Fruit fly (Drosophila melanogaster) whole organism, embryonic: ENCODE measurements around the gene Cortactin.

Source experiments
- Adf1 ChIP-seq: fragments of 200-800 bp; sonication (Bioruptor generic); IDR thresholded peaks from 2 replicates; pipeline ENCODE4 v1.3.6; 2022; ENCODE audit warnings: missing biosample characterization, missing genetic modification characterization
- BEAF-32 ChIP-seq: fragments of 200-800 bp; sonication (Bioruptor generic); optimal IDR thresholded peaks from 3 replicates; lab custom pipeline; 2017; ENCODE audit warnings: missing biosample characterization, missing genetic modification characterization, mild to moderate bottlenecking, moderate library complexity, missing genetic modification reagents
- Bgb ChIP-seq: fragments of 200-800 bp; sonication (Bioruptor generic); IDR thresholded peaks from 2 replicates; pipeline ENCODE4 v1.3.6; 2022; ENCODE audit warnings: missing biosample characterization, missing genetic modification characterization; ENCODE audit not compliant: partially characterized antibody
- CG10321 ChIP-seq: fragments of 200-800 bp; sonication (Bioruptor generic); IDR thresholded peaks from 2 replicates; pipeline ENCODE4 v1.3.6; 2022; ENCODE audit warnings: missing biosample characterization, missing genetic modification characterization
- CG12155 ChIP-seq: fragments of 200-800 bp; sonication (Bioruptor generic); optimal IDR thresholded peaks from 3 replicates; lab custom pipeline; 2016; ENCODE audit warnings: missing biosample characterization, missing genetic modification characterization
- CG12769 ChIP-seq: fragments of 200-800 bp; sonication (Bioruptor generic); optimal IDR thresholded peaks from 2 replicates; lab custom pipeline; 2019; ENCODE audit warnings: missing biosample characterization, mild to moderate bottlenecking, missing genetic modification characterization, moderate library complexity
- CG13624 ChIP-seq: fragments of 200-800 bp; sonication (Bioruptor generic); optimal IDR thresholded peaks from 2 replicates; lab custom pipeline; 2016; ENCODE audit warnings: missing biosample characterization, missing genetic modification characterization
- CG14050 ChIP-seq: fragments of 200-800 bp; sonication (Bioruptor generic); IDR thresholded peaks from 3 replicates; pipeline ENCODE4 v1.3.6; 2022; ENCODE audit warnings: missing biosample characterization, missing genetic modification characterization
- CG15514 ChIP-seq: fragments of 200-800 bp; sonication (Bioruptor generic); optimal IDR thresholded peaks from 3 replicates; lab custom pipeline; 2017; ENCODE audit warnings: missing biosample characterization, missing genetic modification characterization, mild to moderate bottlenecking, moderate library complexity, missing genetic modification reagents
- CG17186 ChIP-seq: fragments of 200-800 bp; sonication (Bioruptor generic); optimal IDR thresholded peaks from 3 replicates; lab custom pipeline; 2017; ENCODE audit warnings: missing biosample characterization, missing genetic modification reagents, missing genetic modification characterization
- CG17359 ChIP-seq: fragments of 200-800 bp; sonication (Bioruptor generic); optimal IDR thresholded peaks from 3 replicates; lab custom pipeline; 2018; ENCODE audit warnings: missing biosample characterization, mild to moderate bottlenecking, missing genetic modification characterization, moderate library complexity
- CG18599 ChIP-seq: fragments of 200-800 bp; sonication (Bioruptor generic); optimal IDR thresholded peaks from 3 replicates; lab custom pipeline; 2017; ENCODE audit warnings: missing biosample characterization, missing genetic modification characterization, mild to moderate bottlenecking, moderate library complexity, missing genetic modification reagents
- CG18764 ChIP-seq: fragments of 200-800 bp; sonication (Bioruptor generic); optimal IDR thresholded peaks from 3 replicates; lab custom pipeline; 2016; ENCODE audit warnings: missing biosample characterization, missing genetic modification characterization
- CG2116 ChIP-seq: fragments of 200-800 bp; sonication (Bioruptor generic); optimal IDR thresholded peaks from 3 replicates; lab custom pipeline; 2018; ENCODE audit warnings: missing biosample characterization, mild to moderate bottlenecking, missing genetic modification characterization
- CG2712 ChIP-seq: fragments of 200-800 bp; optimal IDR thresholded peaks from 3 replicates; lab custom pipeline; 2019; ENCODE audit warnings: missing biosample characterization, mild to moderate bottlenecking, missing genetic modification characterization, moderate library complexity
- CG3163 ChIP-seq: fragments of 200-800 bp; sonication (Bioruptor generic); optimal IDR thresholded peaks from 3 replicates; lab custom pipeline; 2016; ENCODE audit warnings: missing biosample characterization, missing genetic modification characterization
- CG6765 ChIP-seq: fragments of 200-800 bp; sonication (Bioruptor generic); optimal IDR thresholded peaks from 3 replicates; lab custom pipeline; 2017; ENCODE audit warnings: missing biosample characterization, mild to moderate bottlenecking, missing genetic modification characterization
- CG8290 ChIP-seq, 3 experiments: fragments of 200-800 bp; sonication (Bioruptor generic); optimal IDR thresholded peaks; 2 replicates each; lab custom pipeline; 2016 to 2019; ENCODE audit warnings: missing biosample characterization in 3 of 3, missing genetic modification characterization in 3 of 3, mild to moderate bottlenecking in 2 of 3, moderate library complexity in 1 of 3
- CG9797 ChIP-seq: fragments of 200-800 bp; sonication (Bioruptor generic); optimal IDR thresholded peaks from 3 replicates; lab custom pipeline; 2018; ENCODE audit warnings: missing biosample characterization, mild to moderate bottlenecking, missing genetic modification characterization
- CTCF ChIP-seq: fragments of 200-800 bp; sonication (Bioruptor generic); optimal IDR thresholded peaks from 2 replicates; lab custom pipeline; 2017; ENCODE audit warnings: missing biosample characterization, mild to moderate bottlenecking, missing genetic modification characterization, moderate library complexity
- Ets97D ChIP-seq: fragments of 200-800 bp; sonication (Bioruptor generic); optimal IDR thresholded peaks from 3 replicates; lab custom pipeline; 2016; ENCODE audit warnings: missing biosample characterization, missing genetic modification characterization
- Jarid2 ChIP-seq: fragments of 200-800 bp; sonication (Bioruptor generic); optimal IDR thresholded peaks from 3 replicates; lab custom pipeline; 2017; ENCODE audit warnings: mild to moderate bottlenecking, missing biosample characterization, missing genetic modification reagents, missing genetic modification characterization
- MESR4 ChIP-seq: fragments of 200-800 bp; sonication (Bioruptor generic); optimal IDR thresholded peaks from 2 replicates; lab custom pipeline; 2018; ENCODE audit warnings: missing biosample characterization, mild to moderate bottlenecking, missing genetic modification characterization, moderate library complexity
- Scr ChIP-seq: fragments of 200-800 bp; sonication (Bioruptor generic); IDR thresholded peaks from 2 replicates; pipeline ENCODE4 v1.3.6; 2022; ENCODE audit warnings: missing biosample characterization, missing genetic modification characterization; ENCODE audit not compliant: partially characterized antibody
- Spps ChIP-seq: fragments of 200-800 bp; sonication (Bioruptor generic); optimal IDR thresholded peaks from 2 replicates; lab custom pipeline; 2018; ENCODE audit warnings: missing biosample characterization, mild to moderate bottlenecking, missing genetic modification characterization
- Trl ChIP-seq, 3 experiments: fragments of >200 bp in 2 of 3; fragments of 200-800 bp in 1 of 3; sonication (Bioruptor generic) in 1 of 3; optimal IDR thresholded peaks; 2 replicates in 1 of 3; 3 replicates in 2 of 3; lab custom pipeline; 2016 to 2017; ENCODE audit warnings: missing biosample characterization in 1 of 3, missing genetic modification characterization in 1 of 3
- amos ChIP-seq: fragments of 200-800 bp; sonication (Bioruptor generic); IDR thresholded peaks from 2 replicates; pipeline ENCODE4 v1.3.6; 2022; ENCODE audit warnings: missing biosample characterization, missing genetic modification characterization; ENCODE audit not compliant: partially characterized antibody
- bcd ChIP-seq: fragments of 200-800 bp; sonication (Bioruptor generic); optimal IDR thresholded peaks from 2 replicates; lab custom pipeline; 2017; ENCODE audit warnings: missing biosample characterization, mild to moderate bottlenecking, missing genetic modification characterization
- bigmax ChIP-seq: fragments of 200-800 bp; sonication (Bioruptor generic); optimal IDR thresholded peaks from 2 replicates; lab custom pipeline; 2018; ENCODE audit warnings: missing biosample characterization, mild to moderate bottlenecking, missing genetic modification characterization
- chinmo ChIP-seq: fragments of 200-800 bp; sonication (Bioruptor generic); IDR thresholded peaks from 4 replicates; pipeline ENCODE4 v1.3.6; 2022; ENCODE audit warnings: missing biosample characterization, missing genetic modification characterization; ENCODE audit not compliant: partially characterized antibody
- chm ChIP-seq: fragments of 200-800 bp; sonication (Bioruptor generic); IDR thresholded peaks from 2 replicates; pipeline ENCODE4 v1.3.6; 2022; ENCODE audit warnings: missing biosample characterization, missing genetic modification characterization
- corto ChIP-seq: fragments of 200-800 bp; sonication (Bioruptor generic); optimal IDR thresholded peaks from 2 replicates; lab custom pipeline; 2016; ENCODE audit warnings: missing biosample characterization, mild to moderate bottlenecking, missing genetic modification characterization, moderate library complexity
- dm ChIP-seq: fragments of 200-800 bp; sonication (Bioruptor generic); optimal IDR thresholded peaks from 3 replicates; lab custom pipeline; 2016; ENCODE audit warnings: missing biosample characterization, missing genetic modification characterization
- gcm ChIP-seq: fragments of 200-800 bp; sonication (Bioruptor generic); optimal IDR thresholded peaks from 2 replicates; lab custom pipeline; 2019; ENCODE audit warnings: missing biosample characterization, mild to moderate bottlenecking, missing genetic modification characterization, moderate library complexity
- kah ChIP-seq: fragments of 200-800 bp; sonication (Bioruptor generic); optimal IDR thresholded peaks from 2 replicates; lab custom pipeline; 2018; ENCODE audit warnings: missing biosample characterization, mild to moderate bottlenecking, missing genetic modification characterization
- kni ChIP-seq: fragments of 200-800 bp; sonication (Bioruptor generic); optimal IDR thresholded peaks from 3 replicates; lab custom pipeline; 2017; ENCODE audit warnings: mild to moderate bottlenecking, missing biosample characterization, missing genetic modification reagents, missing genetic modification characterization
- lab ChIP-seq: fragments of 200-800 bp; sonication (Bioruptor generic); optimal IDR thresholded peaks from 3 replicates; lab custom pipeline; 2017; ENCODE audit warnings: missing biosample characterization, missing genetic modification characterization, mild to moderate bottlenecking, moderate library complexity, missing genetic modification reagents
- lilli ChIP-seq: fragments of 200-800 bp; sonication (Bioruptor generic); optimal IDR thresholded peaks from 3 replicates; lab custom pipeline; 2016; ENCODE audit warnings: missing biosample characterization, missing genetic modification characterization
- ranshi ChIP-seq: fragments of 200-800 bp; sonication (Bioruptor generic); IDR thresholded peaks from 2 replicates; pipeline ENCODE4 v1.3.6; 2022; ENCODE audit warnings: missing biosample characterization, missing genetic modification characterization
- scrt ChIP-seq: fragments of 200-800 bp; sonication (Bioruptor generic); optimal IDR thresholded peaks from 2 replicates; lab custom pipeline; 2018; ENCODE audit warnings: missing biosample characterization, mild to moderate bottlenecking, missing genetic modification characterization, moderate library complexity
- sd ChIP-seq: fragments of 200-800 bp; sonication (Bioruptor generic); optimal IDR thresholded peaks from 3 replicates; lab custom pipeline; 2018; ENCODE audit warnings: missing biosample characterization, mild to moderate bottlenecking, missing genetic modification characterization, moderate library complexity
- sisA ChIP-seq: fragments of 200-800 bp; sonication (Bioruptor generic); IDR thresholded peaks from 2 replicates; pipeline ENCODE4 v1.3.6; 2022; ENCODE audit warnings: missing biosample characterization, missing genetic modification characterization
- sr ChIP-seq: fragments of 200-800 bp; sonication (Bioruptor generic); IDR thresholded peaks from 3 replicates; pipeline ENCODE4 v1.3.6; 2022; ENCODE audit warnings: missing biosample characterization, missing genetic modification characterization
- tin ChIP-seq: fragments of 200-800 bp; sonication (Bioruptor generic); optimal IDR thresholded peaks from 3 replicates; lab custom pipeline; 2016; ENCODE audit warnings: missing biosample characterization, missing genetic modification characterization
- tna ChIP-seq: fragments of 200-800 bp; sonication (Bioruptor generic); IDR thresholded peaks from 2 replicates; pipeline ENCODE4 v1.3.6; 2022; ENCODE audit warnings: missing biosample characterization, missing genetic modification characterization; ENCODE audit not compliant: partially characterized antibody
- trem ChIP-seq: fragments of 200-800 bp; optimal IDR thresholded peaks from 3 replicates; lab custom pipeline; 2019; ENCODE audit warnings: missing biosample characterization, mild to moderate bottlenecking, missing genetic modification characterization, moderate library complexity
- zf30C ChIP-seq: fragments of 200-800 bp; sonication (Bioruptor generic); optimal IDR thresholded peaks from 3 replicates; lab custom pipeline; 2018; ENCODE audit warnings: missing biosample characterization, mild to moderate bottlenecking, missing genetic modification characterization

Gene Cortactin

DNA sequence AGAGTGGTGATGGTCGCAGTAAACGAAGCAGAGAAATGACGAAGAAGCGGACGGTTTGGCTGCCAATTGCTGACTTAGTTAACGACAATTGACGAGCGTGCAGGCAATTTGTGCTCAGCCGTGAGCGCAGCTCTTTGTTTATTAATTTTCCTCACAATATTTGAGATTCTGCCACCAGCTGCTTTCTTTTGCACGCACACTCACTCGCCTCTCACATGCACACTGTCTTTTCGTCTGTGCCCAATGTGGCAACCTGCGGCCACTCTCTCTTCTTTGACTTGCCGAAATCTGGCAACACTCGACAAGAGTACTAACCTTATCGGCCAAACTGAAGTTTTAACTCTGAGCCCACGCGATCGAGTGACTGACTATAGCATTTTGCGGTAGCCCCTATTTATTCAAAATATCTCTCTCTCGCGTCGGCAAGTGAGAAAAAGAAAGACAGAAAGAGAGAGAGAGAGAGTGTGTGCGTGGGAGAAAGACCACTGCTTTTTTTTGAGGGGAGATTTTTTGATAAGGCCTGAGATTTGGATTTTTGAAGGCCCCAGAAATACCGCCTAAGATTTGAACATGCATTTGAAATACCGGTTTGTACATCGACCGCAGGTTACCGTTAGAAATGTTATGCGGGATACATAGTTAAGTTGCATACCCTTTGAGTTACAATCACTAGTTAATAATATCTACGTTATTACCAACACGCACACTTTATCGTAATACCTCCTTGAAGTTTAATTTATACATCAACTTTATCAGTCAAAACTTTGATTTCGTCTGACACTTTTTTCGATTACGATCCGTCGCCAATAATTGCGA, 3.6 kb downstream of the Cortactin start, which contains the start of gene Mvl:
Gene Mvl, minus strand, starts transcription at position 371 of the 816 bp plus-strand sequence.
- TF ChIP-seq ranshi (GFP tag; lab: Robert Waterston, UW), result no peak
- TF ChIP-seq bcd (GFP tag; lab: Kevin White, UChicago), result no peak
- TF ChIP-seq bigmax (GFP tag; lab: Kevin White, UChicago), result peak; percentile 82
- peak; percentile 9 for TF ChIP-seq CG17359 (tag; lab: Kevin White, UChicago)
- TF ChIP-seq sisA, result no peak
- TF ChIP-seq lilli (GFP tag; lab: Kevin White, UChicago), result peak; percentile 29
- peak; percentile 71 for TF ChIP-seq gcm (GFP tag; lab: Kevin White, UChicago)
- peak; percentile 58 for TF ChIP-seq kni (GFP tag; lab: Kevin White, UChicago)
- peak; percentile 39 for TF ChIP-seq CG2712 (tag; lab: Kevin White, UChicago)
- peak; percentile 32 for TF ChIP-seq CG13624
- peak; percentile 37 for TF ChIP-seq CG18599 (GFP tag; lab: Kevin White, UChicago)
- peak; percentile 55; the same call in 1 of the 2 replicates for TF ChIP-seq chm (GFP tag; lab: Robert Waterston, UW)
- TF ChIP-seq sd (tag; lab: Kevin White, UChicago), result peak; percentile 8
- peak; percentile 48 for TF ChIP-seq Ets97D
- peak; percentile 30 for TF ChIP-seq CTCF (GFP tag; lab: Kevin White, UChicago)
- TF ChIP-seq CG18764 (GFP tag; lab: Kevin White, UChicago), result no peak
- TF ChIP-seq Scr (GFP tag; lab: Robert Waterston, UW), result peak; percentile 27; the same call in 1 of the 2 replicates
- peak; percentile 57 for TF ChIP-seq CG15514 (GFP tag; lab: Kevin White, UChicago)
- no peak for TF ChIP-seq CG12155 (GFP tag; lab: Kevin White, UChicago)
- TF ChIP-seq CG17186 (GFP tag; lab: Kevin White, UChicago), result peak; percentile 13
- peak; percentile 46 for TF ChIP-seq dm (GFP tag; lab: Kevin White, UChicago)
- TF ChIP-seq Trl (optimal IDR thresholded peaks at IDR 0.05; lab: Kevin White, UChicago), result peak; percentile 68 to 77
- peak; percentile 25 for TF ChIP-seq Trl (GFP tag; optimal IDR thresholded peaks at IDR 0.05; lab: Kevin White, UChicago)
- peak; percentile 74 for TF ChIP-seq Jarid2 (GFP tag; lab: Kevin White, UChicago)
- TF ChIP-seq zf30C (GFP tag; lab: Kevin White, UChicago), result peak; percentile 9
- TF ChIP-seq CG14050 (GFP tag; lab: Robert Waterston, UW), result no peak
- TF ChIP-seq CG9797 (GFP tag; lab: Kevin White, UChicago), result peak; percentile 17
- peak; percentile 71 for TF ChIP-seq lab
- no peak for TF ChIP-seq scrt (GFP tag; lab: Kevin White, UChicago)
- peak; percentile 37 for TF ChIP-seq amos (GFP tag; lab: Robert Waterston, UW)
- TF ChIP-seq CG3163, result peak; percentile 41
- peak; percentile 41 for TF ChIP-seq BEAF-32 (GFP tag; lab: Kevin White, UChicago)
- TF ChIP-seq Bgb (GFP tag; lab: Robert Waterston, UW), result peak; percentile 48; the same call in 1 of the 2 replicates
- 0 out of 2 replicates have a peak, but pooled peaks have one; percentile 19 for TF ChIP-seq tna (GFP tag; lab: Robert Waterston, UW)
- peak; percentile 20 for TF ChIP-seq CG6765 (GFP tag; lab: Kevin White, UChicago)
- TF ChIP-seq Spps, result peak; percentile 6
- peak; percentile 38 for TF ChIP-seq CG12769 (tag; lab: Kevin White, UChicago)
- peak; percentile 26 for TF ChIP-seq kah (GFP tag; lab: Kevin White, UChicago)
- peak; percentile 29; the same call in 1 of the 2 replicates for TF ChIP-seq Adf1 (GFP tag; lab: Robert Waterston, UW)
- TF ChIP-seq chinmo (GFP tag; lab: Robert Waterston, UW), result peak; percentile 89; the same call in 1 of the 4 replicates
- TF ChIP-seq CG10321 (GFP tag; lab: Robert Waterston, UW), result peak; percentile 91
- TF ChIP-seq corto (GFP tag; lab: Kevin White, UChicago), result no peak
- peak; percentile 86 for TF ChIP-seq sr
- TF ChIP-seq tin, result no peak
- peak; percentile 56 for TF ChIP-seq trem (tag; lab: Kevin White, UChicago)
- peak; percentile 44 for TF ChIP-seq CG2116 (GFP tag; lab: Kevin White, UChicago)
- TF ChIP-seq MESR4 (GFP tag; lab: Kevin White, UChicago), result peak; percentile 34
- peak; percentile 83 for TF ChIP-seq CG8290 (GFP tag; optimal IDR thresholded peaks at IDR 0.05; lab: Kevin White, UChicago)
- TF ChIP-seq CG8290 (tag; optimal IDR thresholded peaks at IDR 0.05; lab: Kevin White, UChicago), result peak; percentile 60 to 70
